Worm (Caenorhabditis elegans) whole organism, L2 larva: ENCODE measurements around the gene F54E2.9.
A peak's percentile ranks its signal among the peaks of the same experiment; 100 is the strongest.

ENCODE experiments used
- C34F6.9 ChIP-seq: fragments of 150-350 bp; optimal IDR thresholded peaks from 2 replicates; lab custom pipeline; 2014; ENCODE audit warnings: missing biosample characterization, missing genetic modification characterization
- F13H6.1 ChIP-seq: sonication (generic microtip); optimal IDR thresholded peaks from 2 replicates; lab custom pipeline; 2016; ENCODE audit warnings: missing genetic modification characterization, missing compliant biosample characterization
- R02D3.7 ChIP-seq: fragments of 150-350 bp; optimal IDR thresholded peaks from 2 replicates; lab custom pipeline; 2014; ENCODE audit warnings: missing biosample characterization, missing genetic modification characterization
- Y55F3AM.14 ChIP-seq: fragments of 200-800 bp; sonication (Bioruptor generic); optimal IDR thresholded peaks from 2 replicates; lab custom pipeline; 2018; ENCODE audit warnings: mild to moderate bottlenecking, missing genetic modification characterization, missing compliant biosample characterization
- ZK546.5 ChIP-seq: sonication (generic microtip); optimal IDR thresholded peaks from 2 replicates; lab custom pipeline; 2017; ENCODE audit warnings: missing biosample characterization, missing genetic modification characterization
- aly-2 ChIP-seq: fragments of 150-350 bp; optimal IDR thresholded peaks from 2 replicates; lab custom pipeline; 2014; ENCODE audit warnings: missing biosample characterization, missing genetic modification characterization
- ama-1 ChIP-seq: fragments of 150-350 bp; optimal IDR thresholded peaks from 2 replicates; lab custom pipeline; 2018; ENCODE audit warnings: inconsistent platforms
- blmp-1 ChIP-seq: sonication (generic microtip); optimal IDR thresholded peaks from 2 replicates; lab custom pipeline; 2017; ENCODE audit warnings: missing genetic modification characterization, mild to moderate bottlenecking, missing compliant biosample characterization, antibody characterized with exemption, moderate library complexity; ENCODE audit not compliant: insufficient read depth
- ceh-82 ChIP-seq: fragments of 150-350 bp; optimal IDR thresholded peaks from 2 replicates; lab custom pipeline; 2014; ENCODE audit warnings: missing biosample characterization, missing genetic modification characterization
- crh-2 ChIP-seq: sonication (generic microtip); optimal IDR thresholded peaks from 2 replicates; lab custom pipeline; 2017; ENCODE audit warnings: missing biosample characterization, missing genetic modification characterization
- dmd-4 ChIP-seq: sonication (generic microtip); optimal IDR thresholded peaks from 2 replicates; lab custom pipeline; 2017; ENCODE audit warnings: missing biosample characterization, missing genetic modification characterization
- egl-27 ChIP-seq: sonication (generic microtip); optimal IDR thresholded peaks from 3 replicates; lab custom pipeline; 2017; ENCODE audit warnings: missing biosample characterization, missing genetic modification reagents, missing genetic modification characterization
- elt-1 ChIP-seq: fragments of 150-350 bp; optimal IDR thresholded peaks from 2 replicates; lab custom pipeline; 2014; ENCODE audit warnings: missing biosample characterization, missing genetic modification characterization
- elt-3 ChIP-seq: sonication (generic microtip); optimal IDR thresholded peaks from 2 replicates; lab custom pipeline; 2017; ENCODE audit warnings: missing biosample characterization, missing genetic modification characterization
- fos-1 ChIP-seq: fragments of 150-350 bp; optimal IDR thresholded peaks from 2 replicates; lab custom pipeline; 2014; ENCODE audit warnings: missing biosample characterization, missing genetic modification characterization
- gmeb-1 ChIP-seq: fragments of 150-350 bp; optimal IDR thresholded peaks from 2 replicates; lab custom pipeline; 2014; ENCODE audit warnings: missing biosample characterization, missing genetic modification characterization
- lin-39 ChIP-seq: fragments of 150-350 bp; optimal IDR thresholded peaks from 2 replicates; lab custom pipeline; 2014; ENCODE audit warnings: missing biosample characterization, missing genetic modification reagents, missing genetic modification characterization
- lsy-2 ChIP-seq, 2 experiments: fragments of 150-350 bp in 1 of 2; sonication (generic microtip) in 1 of 2; optimal IDR thresholded peaks; 2 replicates each; lab custom pipeline; 2014 to 2017; ENCODE audit warnings: missing biosample characterization in 2 of 2, missing genetic modification characterization in 2 of 2
- mab-5 ChIP-seq: fragments of 150-350 bp; optimal IDR thresholded peaks from 2 replicates; lab custom pipeline; 2014; ENCODE audit warnings: missing biosample characterization, missing genetic modification characterization
- mbf-1 ChIP-seq: sonication (generic microtip); optimal IDR thresholded peaks from 2 replicates; lab custom pipeline; 2017; ENCODE audit warnings: missing biosample characterization, missing genetic modification characterization
- mdl-1 ChIP-seq, 2 experiments: fragments of 150-350 bp in 1 of 2; sonication (generic microtip) in 1 of 2; optimal IDR thresholded peaks; 2 replicates each; lab custom pipeline; 2017; ENCODE audit warnings: missing biosample characterization in 2 of 2, missing genetic modification characterization in 2 of 2
- nhr-10 ChIP-seq: sonication (generic microtip); optimal IDR thresholded peaks from 2 replicates; lab custom pipeline; 2017; ENCODE audit warnings: missing biosample characterization, missing genetic modification characterization
- nhr-11 ChIP-seq: fragments of 150-350 bp; optimal IDR thresholded peaks from 2 replicates; lab custom pipeline; 2014; ENCODE audit warnings: missing biosample characterization, missing genetic modification characterization
- nhr-12 ChIP-seq: fragments of 150-350 bp; optimal IDR thresholded peaks from 2 replicates; lab custom pipeline; 2014; ENCODE audit warnings: missing biosample characterization, missing genetic modification characterization
- nhr-129 ChIP-seq: fragments of 150-350 bp; optimal IDR thresholded peaks from 2 replicates; lab custom pipeline; 2014; ENCODE audit warnings: missing biosample characterization, missing genetic modification characterization
- nhr-23 ChIP-seq: fragments of 150-350 bp; optimal IDR thresholded peaks from 2 replicates; lab custom pipeline; 2014; ENCODE audit warnings: missing biosample characterization, missing genetic modification reagents, missing genetic modification characterization
- nhr-237 ChIP-seq: fragments of 150-350 bp; optimal IDR thresholded peaks from 2 replicates; lab custom pipeline; 2014; ENCODE audit warnings: missing biosample characterization, missing genetic modification characterization
- nhr-6 ChIP-seq: fragments of 150-350 bp; optimal IDR thresholded peaks from 2 replicates; lab custom pipeline; 2014; ENCODE audit warnings: missing biosample characterization, missing genetic modification characterization
- nhr-77 ChIP-seq: fragments of 150-350 bp; optimal IDR thresholded peaks from 2 replicates; lab custom pipeline; 2014; ENCODE audit warnings: missing biosample characterization, missing genetic modification characterization
- peb-1 ChIP-seq: fragments of 150-350 bp; optimal IDR thresholded peaks from 2 replicates; lab custom pipeline; 2014; ENCODE audit warnings: missing biosample characterization, missing genetic modification characterization
- sem-4 ChIP-seq: fragments of 150-350 bp; optimal IDR thresholded peaks from 2 replicates; lab custom pipeline; 2014; ENCODE audit warnings: missing biosample characterization, missing genetic modification reagents, missing genetic modification characterization
- skn-1 ChIP-seq: sonication (generic microtip); optimal IDR thresholded peaks from 2 replicates; lab custom pipeline; 2017; ENCODE audit warnings: missing biosample characterization, missing genetic modification characterization
- sma-3 ChIP-seq: sonication (generic microtip); optimal IDR thresholded peaks from 2 replicates; lab custom pipeline; 2016; ENCODE audit warnings: missing genetic modification reagents, missing genetic modification characterization, missing compliant biosample characterization
- snpc-4 ChIP-seq: fragments of 150-350 bp; optimal IDR thresholded peaks from 2 replicates; lab custom pipeline; 2014; ENCODE audit warnings: missing biosample characterization, missing genetic modification characterization
- unc-39 ChIP-seq: fragments of 150-350 bp; optimal IDR thresholded peaks from 2 replicates; lab custom pipeline; 2014; ENCODE audit warnings: missing biosample characterization, missing genetic modification characterization
- unc-62 ChIP-seq: fragments of 150-350 bp; optimal IDR thresholded peaks from 2 replicates; lab custom pipeline; 2014; ENCODE audit warnings: missing biosample characterization, missing genetic modification reagents, missing genetic modification characterization
- zag-1 ChIP-seq: fragments of 150-350 bp; optimal IDR thresholded peaks from 2 replicates; lab custom pipeline; 2014; ENCODE audit warnings: missing biosample characterization, missing genetic modification characterization
- ztf-1 ChIP-seq: fragments of 200-800 bp; sonication (Bioruptor generic); conservative IDR thresholded peaks from 2 replicates; pipeline ENCODE4 v1.3.6; 2022; ENCODE audit warnings: missing genetic modification characterization, missing compliant biosample characterization
- ztf-11 ChIP-seq: sonication (generic microtip); optimal IDR thresholded peaks from 2 replicates; lab custom pipeline; 2017; ENCODE audit warnings: missing biosample characterization, missing genetic modification characterization
- ztf-4 ChIP-seq: fragments of 150-350 bp; optimal IDR thresholded peaks from 2 replicates; lab custom pipeline; 2014; ENCODE audit warnings: missing biosample characterization, missing genetic modification characterization

Gene F54E2.9

ce11 chrV:2815956-2816355 is 2.2 kb upstream of the F54E2.9 start, which contains the start of gene F54E2.5:
Gene F54E2.5 (minus strand): TSS chrV:2816056.
- TF ChIP-seq ztf-1 (GFP tag; lab: Robert Waterston, UW) (no peak), R02D3.7 (no peak), peb-1 (no peak), sma-3 (GFP tag; lab: Kevin White, UChicago) (no peak), lsy-2 (tag; optimal IDR thresholded peaks at IDR 0.05; lab: Kevin White, UChicago) (no peak), sem-4 (tag; lab: Kevin White, UChicago) (no peak), blmp-1 (no peak), nhr-11 (no peak), dmd-4 (no peak), nhr-10 (tag; lab: Kevin White, UChicago) (no peak), ZK546.5 (tag; lab: Kevin White, UChicago) (no peak), nhr-23 (tag; lab: Kevin White, UChicago) (no peak), ztf-4 (no peak), elt-1 (tag; lab: Kevin White, UChicago) (no peak), snpc-4 (tag; lab: Kevin White, UChicago) (no peak), ama-1 (lab: Kevin White, UChicago) (no peak)
- TF ChIP-seq, all 48 proteins: peak for 0

ce11 chrV:2810164-2810563 is 3.6 kb downstream of the F54E2.9 start, which contains the start of gene F54E2.1:
Gene F54E2.1 (plus strand): TSS chrV:2810398.
- no peak for TF ChIP-seq nhr-10 (tag; lab: Kevin White, UChicago)
- no peak for TF ChIP-seq mdl-1 (tag; optimal IDR thresholded peaks at IDR 0.05; lab: Kevin White, UChicago)
- peak; percentile 20 for TF ChIP-seq crh-2 (tag; lab: Kevin White, UChicago)
- TF ChIP-seq mbf-1 = no peak
- no peak for TF ChIP-seq Y55F3AM.14 (GFP tag; lab: Kevin White, UChicago)
- no peak for TF ChIP-seq C34F6.9 (tag; lab: Kevin White, UChicago)
- no peak for TF ChIP-seq skn-1 (tag; lab: Kevin White, UChicago)
- no peak for TF ChIP-seq mab-5 (tag; lab: Kevin White, UChicago)
- TF ChIP-seq fos-1 (tag; lab: Kevin White, UChicago) = peak; percentile 100
- TF ChIP-seq elt-3 (tag; lab: Kevin White, UChicago) = no peak
- no peak for TF ChIP-seq egl-27 (tag; lab: Kevin White, UChicago)
- no peak for TF ChIP-seq nhr-6
- TF ChIP-seq lin-39 (tag; lab: Kevin White, UChicago) = no peak
- TF ChIP-seq sma-3 (GFP tag; lab: Kevin White, UChicago) = no peak
- TF ChIP-seq nhr-12 (tag; lab: Kevin White, UChicago) = no peak
- TF ChIP-seq nhr-11 = no peak
- TF ChIP-seq nhr-129 (tag; lab: Kevin White, UChicago) = no peak
- no peak for TF ChIP-seq ztf-4
- no peak for TF ChIP-seq nhr-237 (tag; lab: Kevin White, UChicago)
- peak; percentile 29 for TF ChIP-seq gmeb-1
- TF ChIP-seq ama-1 (lab: Kevin White, UChicago) = no peak
- no peak for TF ChIP-seq ceh-82 (tag; lab: Kevin White, UChicago)
- no peak for TF ChIP-seq nhr-23 (tag; lab: Kevin White, UChicago)

- TF ChIP-seq ama-1 (lab: Kevin White, UChicago) (no peak), F13H6.1 (tag; lab: Kevin White, UChicago) (peak; percentile 33), nhr-129 (tag; lab: Kevin White, UChicago) (peak; percentile 31)
- TF ChIP-seq, all 48 proteins: peak for 2
Measured at ce11 chrV:2809443-2809842, 4.3 kb downstream of the F54E2.9 start.

- TF ChIP-seq blmp-1 (no peak), ztf-11 (tag; lab: Kevin White, UChicago) (no peak), unc-62 (no peak)
Measured at ce11 chrV:2807760-2808159, 6.0 kb downstream of the F54E2.9 start, which contains the start of gene ketn-1. Gene ketn-1 (minus strand): TSS chrV:2807860.

ce11 chrV:2803258-2803657 is 10.5 kb downstream of the F54E2.9 start:
- TF ChIP-seq dmd-4 = no peak
- TF ChIP-seq zag-1 (tag; lab: Kevin White, UChicago) = no peak
- TF ChIP-seq aly-2 (tag; lab: Kevin White, UChicago) = no peak
- TF ChIP-seq snpc-4 (tag; lab: Kevin White, UChicago) = no peak
- no peak for TF ChIP-seq unc-39 (tag; lab: Kevin White, UChicago)
- TF ChIP-seq sem-4 (tag; lab: Kevin White, UChicago) = no peak
- no peak for TF ChIP-seq nhr-77 (tag; lab: Kevin White, UChicago)
